Worm (Caenorhabditis elegans) whole organism, midembryonic: ENCODE results near the gene mttu-1.

ENCODE experiments used
- T22C8.4 ChIP-seq: fragments of 200-800 bp; sonication (Bioruptor generic); IDR thresholded peaks from 2 replicates; pipeline ENCODE4 v1.3.6; 2022; ENCODE audit warnings: missing genetic modification characterization, missing compliant biosample characterization
- cog-1 ChIP-seq: sonication (generic microtip); optimal IDR thresholded peaks from 2 replicates; lab custom pipeline; 2016; ENCODE audit warnings: missing genetic modification characterization, missing compliant biosample characterization
- flt-1 ChIP-seq: fragments of 200-800 bp; sonication (Bioruptor generic); IDR thresholded peaks from 2 replicates; pipeline ENCODE4 v1.3.6; 2022; ENCODE audit warnings: missing genetic modification characterization, missing compliant biosample characterization
- klf-2 ChIP-seq: fragments of 200-800 bp; sonication (Bioruptor generic); conservative IDR thresholded peaks from 2 replicates; pipeline ENCODE4 v1.3.6; 2022; ENCODE audit warnings: missing genetic modification reagents, missing genetic modification characterization, missing compliant biosample characterization
- ref-1 ChIP-seq: fragments of 200-800 bp; sonication (Bioruptor generic); conservative IDR thresholded peaks from 2 replicates; pipeline ENCODE4 v1.3.6; 2022; ENCODE audit warnings: missing genetic modification reagents, missing genetic modification characterization, missing compliant biosample characterization
- tab-1 ChIP-seq: fragments of 200-800 bp; sonication (Bioruptor generic); IDR thresholded peaks from 2 replicates; pipeline ENCODE4 v1.3.6; 2022; ENCODE audit warnings: missing genetic modification characterization, missing compliant biosample characterization
- ztf-23 ChIP-seq: fragments of 200-800 bp; sonication (Bioruptor generic); IDR thresholded peaks from 2 replicates; pipeline ENCODE4 v1.3.6; 2022; ENCODE audit warnings: missing genetic modification reagents, missing genetic modification characterization, missing compliant biosample characterization
- ztf-29 ChIP-seq: fragments of 200-800 bp; sonication (Bioruptor generic); IDR thresholded peaks from 2 replicates; pipeline ENCODE4 v1.3.6; 2022; ENCODE audit warnings: missing genetic modification reagents, missing genetic modification characterization, missing compliant biosample characterization

DNA sequence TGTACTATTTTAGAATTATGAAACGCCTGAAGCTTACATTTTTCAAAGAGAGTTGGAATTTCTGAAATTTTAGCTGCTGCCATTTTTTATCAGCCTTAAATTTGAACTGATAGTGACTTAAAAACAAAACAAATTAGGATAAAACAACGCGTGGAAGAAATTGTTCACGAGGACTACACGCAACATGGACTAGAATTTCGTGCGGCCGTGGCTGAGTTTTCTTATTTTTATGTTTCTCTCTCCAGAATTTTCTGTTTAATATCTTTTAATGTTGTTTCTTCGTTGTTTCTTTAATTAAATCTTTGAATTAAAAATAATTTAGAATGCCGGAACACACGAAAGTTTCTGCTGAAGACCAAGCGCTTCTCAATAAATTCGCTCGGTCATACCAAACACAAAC lies 18.2 kb upstream of the mttu-1 start, which contains the start of the genes B0035.3, B0035.22 and pfd-4:
- TF ChIP-seq ztf-23 (GFP tag; lab: Robert Waterston, UW) (no peak), cog-1 (tag; lab: Kevin White, UChicago) (no peak), klf-2 (no peak), flt-1 (no peak), ref-1 (GFP tag; lab: Robert Waterston, UW) (no peak), T22C8.4 (GFP tag; lab: Robert Waterston, UW) (no peak), ztf-29 (GFP tag; lab: Robert Waterston, UW) (no peak), tab-1 (GFP tag; lab: Robert Waterston, UW) (no peak)
